Worm (Caenorhabditis elegans): ENCODE measurements around the gene lips-9.

DNA sequence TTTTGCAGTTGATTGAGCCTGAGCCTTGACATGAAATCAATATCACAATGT lies 30.2 kb upstream of the lips-9 start, which contains the start of gene ptr-18:
- TF ChIP-seq klf-2 (GFP tag; conservative IDR thresholded peaks at IDR 0.05) (no peak), flt-1 (GFP tag; IDR thresholded peaks at IDR 0.05) (no peak)

Measured in whole organism, midembryonic.